Fruit fly (Drosophila melanogaster): ENCODE data around the gene CG18747.

DNA sequence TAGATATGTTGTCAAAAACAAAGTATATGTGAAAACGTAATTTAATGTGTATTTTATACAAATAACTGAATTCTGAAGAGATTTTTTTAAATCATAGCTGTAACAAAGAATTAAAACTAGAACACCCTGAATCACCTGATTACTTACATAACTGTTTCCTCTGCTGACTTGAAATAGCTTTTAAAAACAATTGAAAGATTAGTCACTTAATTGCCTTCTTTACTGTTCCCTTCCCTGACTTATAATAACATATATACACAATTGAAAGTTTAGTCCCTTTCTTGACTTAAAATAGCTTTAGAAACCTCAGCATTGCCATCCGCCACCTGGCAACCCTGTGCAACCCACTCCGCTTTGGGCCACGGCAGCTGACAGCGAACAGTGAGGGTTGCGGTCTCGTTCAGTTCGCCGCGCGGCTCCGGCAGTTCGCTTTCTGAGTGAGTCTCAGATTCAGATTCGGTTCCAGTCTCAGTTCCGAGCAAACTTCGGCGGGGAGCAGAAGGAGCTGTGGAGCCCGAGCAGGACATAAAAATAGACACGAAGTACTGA lies 30.8 kb upstream of the CG18747 start, which contains the start of gene CG34384:
- TF ChIP-seq CG8478 (optimal IDR thresholded peaks at IDR 0.05) (no peak), CTCF (optimal IDR thresholded peaks at IDR 0.05) (no peak)

Measured in S2 (cell line).